Worm (Caenorhabditis elegans) whole organism, L3 larva: ENCODE results near the gene hgrs-1.

Experiments
- R02D3.7 ChIP-seq: fragments of 150-350 bp; optimal IDR thresholded peaks from 2 replicates; lab custom pipeline; 2014; ENCODE audit warnings: missing biosample characterization, missing genetic modification characterization
- ZK546.5 ChIP-seq: sonication (generic microtip); optimal IDR thresholded peaks from 2 replicates; lab custom pipeline; 2017; ENCODE audit warnings: missing biosample characterization, missing genetic modification characterization
- ceh-9 ChIP-seq: sonication (generic microtip); optimal IDR thresholded peaks from 2 replicates; lab custom pipeline; 2018; ENCODE audit warnings: missing biosample characterization, missing genetic modification characterization
- nhr-23 ChIP-seq: fragments of 150-350 bp; optimal IDR thresholded peaks from 2 replicates; lab custom pipeline; 2014; ENCODE audit warnings: missing biosample characterization, missing genetic modification reagents, missing genetic modification characterization
- nhr-28 ChIP-seq: fragments of 150-350 bp; optimal IDR thresholded peaks from 2 replicates; lab custom pipeline; 2014; ENCODE audit warnings: missing biosample characterization, missing genetic modification characterization
- nhr-77 ChIP-seq: fragments of 150-350 bp; optimal IDR thresholded peaks from 2 replicates; lab custom pipeline; 2014; ENCODE audit warnings: missing biosample characterization, missing genetic modification characterization
- unc-62 ChIP-seq: fragments of 150-350 bp; sonication (generic microtip); optimal IDR thresholded peaks from 4 replicates; lab custom pipeline; 2014; ENCODE audit warnings: missing biosample characterization, missing genetic modification reagents, missing genetic modification characterization
- ztf-11 ChIP-seq: fragments of 150-350 bp; optimal IDR thresholded peaks from 2 replicates; lab custom pipeline; 2014; ENCODE audit warnings: missing biosample characterization, missing genetic modification characterization

ce11 chrIV:8174792-8175191, 31.1 kb downstream of the hgrs-1 start:
- TF ChIP-seq ceh-9: no peak
- no peak for TF ChIP-seq ZK546.5 (tag; lab: Kevin White, UChicago)
- TF ChIP-seq ztf-11 (tag; lab: Kevin White, UChicago): no peak
- TF ChIP-seq unc-62 (GFP tag; lab: Kevin White, UChicago): no peak
- TF ChIP-seq nhr-28: no peak
- no peak for TF ChIP-seq R02D3.7 (tag; lab: Kevin White, UChicago)
- no peak for TF ChIP-seq nhr-23
- no peak for TF ChIP-seq nhr-77 (tag; lab: Kevin White, UChicago)
